Worm (Caenorhabditis elegans): ENCODE results near the gene tba-9.

ce11 chrX:3304068-3304467 lies 51.5 kb downstream of the tba-9 start, which contains the start of gene F11D5.7:
- TF ChIP-seq dao-5 (tag; optimal IDR thresholded peaks at IDR 0.05) (no peak), him-1 (tag; optimal IDR thresholded peaks at IDR 0.05) (no peak)
